Worm (Caenorhabditis elegans): ENCODE data around the gene C44H4.4.

- TF ChIP-seq Y53F4B.3 (GFP tag; IDR thresholded peaks at IDR 0.05) = no peak
- no peak for TF ChIP-seq F37B4.10 (GFP tag; IDR thresholded peaks at IDR 0.05)
- TF ChIP-seq unc-62 (GFP tag; optimal IDR thresholded peaks at IDR 0.05) = no peak
- no peak for TF ChIP-seq attf-3 (GFP tag; conservative IDR thresholded peaks at IDR 0.05)
- TF ChIP-seq lin-26 (GFP tag; IDR thresholded peaks at IDR 0.05) = peak; percentile 14; the same call in 1 of the 2 replicates
- no peak for TF ChIP-seq ama-1 (optimal IDR thresholded peaks at IDR 0.05)
- no peak for TF ChIP-seq ama-1 (GFP tag; optimal IDR thresholded peaks at IDR 0.05)
- no peak for TF ChIP-seq dpl-1 (GFP tag; optimal IDR thresholded peaks at IDR 0.05)
- TF ChIP-seq madf-6 (GFP tag; IDR thresholded peaks at IDR 0.05) = no peak
- TF ChIP-seq nhr-179 (tag; optimal IDR thresholded peaks at IDR 0.05) = no peak
Measured at ce11 chrX:14561416-14561973, 27.4 kb downstream of the C44H4.4 start.

Data from whole organism, young adult.